Worm (Caenorhabditis elegans): ENCODE data around the gene rps-18.
A peak's percentile ranks its signal among the peaks of the same experiment; 100 is the strongest.

Gene rps-18

DNA sequence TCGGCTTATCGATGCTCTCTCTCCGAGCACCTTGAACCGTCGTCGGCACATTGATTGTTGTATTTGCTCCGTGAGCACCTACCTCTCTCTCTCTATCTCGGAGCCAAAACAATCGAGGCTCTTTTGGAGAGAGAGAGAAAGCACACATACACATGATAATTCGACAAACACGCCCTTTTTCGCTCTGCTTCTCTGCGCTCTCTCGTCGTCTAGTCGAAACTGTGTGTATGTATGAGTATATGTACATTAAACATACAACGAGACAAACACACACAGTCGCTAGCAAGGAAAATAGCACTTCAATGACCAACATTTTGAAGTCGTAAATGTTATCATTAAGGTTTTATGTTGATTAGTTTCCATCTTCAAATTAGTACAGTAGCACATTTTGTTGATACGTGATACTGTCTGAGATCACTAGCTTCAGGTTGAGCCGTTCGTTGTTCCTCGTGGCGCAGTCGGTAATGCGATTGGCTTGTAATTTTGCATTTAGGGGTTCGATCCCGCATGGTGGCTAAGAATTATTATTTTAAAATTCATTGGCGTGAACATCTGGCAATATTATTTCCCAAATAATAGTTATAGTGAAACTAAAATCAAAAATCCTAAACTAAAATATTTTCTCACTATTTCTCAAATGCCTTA, 49.6 kb downstream of the rps-18 start:
- TF ChIP-seq sma-3 (GFP tag; optimal IDR thresholded peaks at IDR 0.05) (peak; percentile 60), ztf-11 (tag; optimal IDR thresholded peaks at IDR 0.05) (no peak), ZK546.5 (tag; optimal IDR thresholded peaks at IDR 0.05) (no peak), F13H6.1 (tag; optimal IDR thresholded peaks at IDR 0.05) (peak; percentile 91), nhr-129 (tag; optimal IDR thresholded peaks at IDR 0.05) (peak; percentile 96), nhr-25 (tag; optimal IDR thresholded peaks at IDR 0.05) (peak; percentile 3), sma-9 (GFP tag; optimal IDR thresholded peaks at IDR 0.05) (peak; percentile 68), sma-9 (tag; optimal IDR thresholded peaks at IDR 0.05) (no peak), egl-27 (tag; optimal IDR thresholded peaks at IDR 0.05) (peak; percentile 44), crh-2 (tag; optimal IDR thresholded peaks at IDR 0.05) (peak; percentile 59), fos-1 (tag; optimal IDR thresholded peaks at IDR 0.05) (peak; percentile 76), sem-4 (tag; optimal IDR thresholded peaks at IDR 0.05) (no peak), gmeb-1 (tag; optimal IDR thresholded peaks at IDR 0.05) (peak; percentile 49)
